Worm (Caenorhabditis elegans): ENCODE measurements around the gene K12H6.9.

DNA sequence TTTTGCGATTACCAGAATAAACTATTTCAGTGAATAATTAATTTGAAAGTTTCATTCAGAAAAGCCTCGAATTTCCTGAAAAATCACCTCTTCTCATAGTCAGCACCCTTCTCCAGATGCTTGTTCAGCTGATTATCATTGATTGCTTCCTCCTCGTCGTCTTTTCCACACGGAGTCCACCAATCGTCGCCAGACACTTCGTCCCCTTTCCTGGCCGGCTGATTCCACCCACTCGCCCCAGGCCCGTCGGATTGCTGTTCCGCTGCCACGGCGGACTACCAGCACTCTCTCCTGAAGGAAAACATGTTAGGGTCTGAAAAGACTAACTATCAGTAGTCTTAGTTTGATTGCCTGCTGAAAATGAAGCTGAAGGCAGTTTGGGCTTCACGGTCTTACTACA, 43.4 kb upstream of the K12H6.9 start:
- no peak for TF ChIP-seq ama-1 (optimal IDR thresholded peaks at IDR 0.05)
- TF ChIP-seq pes-1 (GFP tag; IDR thresholded peaks at IDR 0.05): no peak
